Fruit fly (Drosophila melanogaster) whole organism, embryonic: ENCODE measurements around the gene CG42558.

ENCODE experiments used
- Antp ChIP-seq: fragments of 200-800 bp; sonication (Bioruptor generic); optimal IDR thresholded peaks from 3 replicates; lab custom pipeline; 2016; ENCODE audit warnings: missing biosample characterization, missing genetic modification characterization
- CG10274 ChIP-seq: fragments of 200-800 bp; sonication (Bioruptor generic); optimal IDR thresholded peaks from 3 replicates; lab custom pipeline; 2017; ENCODE audit warnings: missing biosample characterization, mild to moderate bottlenecking, missing genetic modification characterization
- CG11085 ChIP-seq: fragments of 200-800 bp; sonication (Bioruptor generic); IDR thresholded peaks from 2 replicates; pipeline ENCODE4 v1.3.6; 2022; ENCODE audit warnings: missing biosample characterization, missing genetic modification characterization
- CG11695 ChIP-seq: fragments of 200-800 bp; sonication (Bioruptor generic); IDR thresholded peaks from 3 replicates; pipeline ENCODE4 v1.3.6; 2022; ENCODE audit warnings: missing biosample characterization, missing genetic modification characterization
- CG1233 ChIP-seq: fragments of 200-800 bp; sonication (Bioruptor generic); optimal IDR thresholded peaks from 4 replicates; lab custom pipeline; 2018; ENCODE audit warnings: missing biosample characterization, mild to moderate bottlenecking, missing genetic modification characterization
- CG12942 ChIP-seq: fragments of 200-800 bp; sonication (Bioruptor generic); optimal IDR thresholded peaks from 3 replicates; lab custom pipeline; 2016; ENCODE audit warnings: missing biosample characterization, missing genetic modification characterization
- CG14860 ChIP-seq: fragments of 200-800 bp; sonication (Bioruptor generic); IDR thresholded peaks from 3 replicates; pipeline ENCODE4 v1.3.6; 2022; ENCODE audit warnings: missing biosample characterization, missing genetic modification characterization; ENCODE audit not compliant: partially characterized antibody
- CG14965 ChIP-seq: fragments of 200-800 bp; sonication (Bioruptor generic); optimal IDR thresholded peaks from 2 replicates; lab custom pipeline; 2016; ENCODE audit warnings: missing biosample characterization, missing genetic modification characterization, borderline replicate concordance
- CG15601 ChIP-seq: fragments of 200-800 bp; sonication (Bioruptor generic); optimal IDR thresholded peaks from 3 replicates; lab custom pipeline; 2019; ENCODE audit warnings: missing biosample characterization, mild to moderate bottlenecking, missing genetic modification characterization, moderate library complexity
- CG1602 ChIP-seq: fragments of 200-800 bp; sonication (Bioruptor generic); optimal IDR thresholded peaks from 3 replicates; lab custom pipeline; 2016; ENCODE audit warnings: missing biosample characterization, missing genetic modification characterization
- CG16813 ChIP-seq: fragments of 200-800 bp; sonication (Bioruptor generic); IDR thresholded peaks from 3 replicates; pipeline ENCODE4 v1.3.6; 2022; ENCODE audit warnings: missing biosample characterization, missing genetic modification characterization; ENCODE audit not compliant: partially characterized antibody
- CG17385 ChIP-seq: fragments of 200-800 bp; sonication (Bioruptor generic); optimal IDR thresholded peaks from 3 replicates; lab custom pipeline; 2018; ENCODE audit warnings: missing biosample characterization, mild to moderate bottlenecking, missing genetic modification characterization
- CG17802 ChIP-seq: fragments of 200-800 bp; sonication (Bioruptor generic); optimal IDR thresholded peaks from 2 replicates; lab custom pipeline; 2018; ENCODE audit warnings: missing biosample characterization, mild to moderate bottlenecking, missing genetic modification characterization, moderate library complexity
- CG18262 ChIP-seq: fragments of 200-800 bp; optimal IDR thresholded peaks from 3 replicates; lab custom pipeline; 2019; ENCODE audit warnings: missing biosample characterization, mild to moderate bottlenecking, missing genetic modification characterization, moderate library complexity
- CG2129 ChIP-seq: fragments of 200-800 bp; sonication (Bioruptor generic); IDR thresholded peaks from 2 replicates; pipeline ENCODE4 v1.3.6; 2022; ENCODE audit warnings: missing biosample characterization, missing genetic modification characterization; ENCODE audit not compliant: partially characterized antibody
- CG30403 ChIP-seq: fragments of 200-800 bp; sonication (Bioruptor generic); optimal IDR thresholded peaks from 3 replicates; lab custom pipeline; 2016; ENCODE audit warnings: missing biosample characterization, missing genetic modification characterization
- CG3163 ChIP-seq: fragments of 200-800 bp; sonication (Bioruptor generic); optimal IDR thresholded peaks from 3 replicates; lab custom pipeline; 2016; ENCODE audit warnings: missing biosample characterization, missing genetic modification characterization
- CG33213 ChIP-seq: fragments of 200-800 bp; sonication (Bioruptor generic); optimal IDR thresholded peaks from 3 replicates; lab custom pipeline; 2016; ENCODE audit warnings: missing biosample characterization, missing genetic modification characterization
- CG34224 ChIP-seq: fragments of 200-800 bp; sonication (Bioruptor generic); IDR thresholded peaks from 3 replicates; pipeline ENCODE4 v1.3.6; 2022; ENCODE audit warnings: missing biosample characterization, missing genetic modification characterization; ENCODE audit not compliant: partially characterized antibody
- CG4854 ChIP-seq: fragments of 200-800 bp; sonication (Bioruptor generic); optimal IDR thresholded peaks from 2 replicates; lab custom pipeline; 2016; ENCODE audit warnings: missing biosample characterization, missing genetic modification characterization, inconsistent platforms
- CG5245 ChIP-seq: fragments of 200-800 bp; sonication (Bioruptor generic); optimal IDR thresholded peaks from 3 replicates; lab custom pipeline; 2016; ENCODE audit warnings: missing biosample characterization, missing genetic modification characterization
- CG7745 ChIP-seq: fragments of 200-800 bp; sonication (Bioruptor generic); optimal IDR thresholded peaks from 2 replicates; lab custom pipeline; 2018; ENCODE audit warnings: missing biosample characterization, mild to moderate bottlenecking, missing genetic modification characterization, moderate library complexity
- CG9215 ChIP-seq: fragments of 200-800 bp; sonication (Bioruptor generic); IDR thresholded peaks from 2 replicates; pipeline ENCODE4 v1.3.6; 2022; ENCODE audit warnings: missing biosample characterization, missing genetic modification characterization
- E2f2 ChIP-seq: fragments of 200-800 bp; sonication (Bioruptor generic); IDR thresholded peaks from 2 replicates; pipeline ENCODE4 v1.3.6; 2022; ENCODE audit warnings: missing biosample characterization, missing genetic modification characterization
- Ets97D ChIP-seq: fragments of 200-800 bp; sonication (Bioruptor generic); optimal IDR thresholded peaks from 3 replicates; lab custom pipeline; 2016; ENCODE audit warnings: missing biosample characterization, missing genetic modification characterization
- Fer2 ChIP-seq: fragments of 200-800 bp; sonication (Bioruptor generic); optimal IDR thresholded peaks from 2 replicates; lab custom pipeline; 2018; ENCODE audit warnings: missing biosample characterization, mild to moderate bottlenecking, missing genetic modification characterization, moderate library complexity
- HLH3B ChIP-seq: fragments of 200-800 bp; sonication (Bioruptor generic); IDR thresholded peaks from 2 replicates; pipeline ENCODE4 v1.3.6; 2022; ENCODE audit warnings: missing biosample characterization, missing genetic modification characterization
- HLHmδ ChIP-seq: fragments of 200-800 bp; sonication (Bioruptor generic); optimal IDR thresholded peaks from 2 replicates; lab custom pipeline; 2018; ENCODE audit warnings: missing biosample characterization, mild to moderate bottlenecking, missing genetic modification characterization, moderate library complexity
- MESR4 ChIP-seq: fragments of 200-800 bp; sonication (Bioruptor generic); optimal IDR thresholded peaks from 2 replicates; lab custom pipeline; 2018; ENCODE audit warnings: missing biosample characterization, mild to moderate bottlenecking, missing genetic modification characterization, moderate library complexity
- Pdp1 ChIP-seq, 2 experiments: fragments of 200-800 bp; sonication (Bioruptor generic); optimal IDR thresholded peaks; 3 replicates each; lab custom pipeline; 2016; ENCODE audit warnings: missing biosample characterization in 2 of 2, missing genetic modification characterization in 2 of 2, mild to moderate bottlenecking in 1 of 2, moderate library complexity in 1 of 2
- Ssrp ChIP-seq: fragments of 200-800 bp; sonication (Bioruptor generic); optimal IDR thresholded peaks from 2 replicates; lab custom pipeline; 2018; ENCODE audit warnings: missing biosample characterization, mild to moderate bottlenecking, missing genetic modification characterization, moderate library complexity
- al ChIP-seq: fragments of 200-800 bp; sonication (Bioruptor generic); IDR thresholded peaks from 2 replicates; pipeline ENCODE4 v1.3.6; 2022; ENCODE audit warnings: missing biosample characterization, missing genetic modification characterization
- ap ChIP-seq: fragments of 200-800 bp; sonication (Bioruptor generic); IDR thresholded peaks from 2 replicates; pipeline ENCODE4 v1.3.6; 2022; ENCODE audit warnings: missing biosample characterization, missing genetic modification characterization
- bab2 ChIP-seq: fragments of 200-800 bp; sonication (Bioruptor generic); optimal IDR thresholded peaks from 2 replicates; lab custom pipeline; 2016; ENCODE audit warnings: missing biosample characterization, missing genetic modification characterization
- bigmax ChIP-seq: fragments of 200-800 bp; sonication (Bioruptor generic); optimal IDR thresholded peaks from 2 replicates; lab custom pipeline; 2018; ENCODE audit warnings: missing biosample characterization, mild to moderate bottlenecking, missing genetic modification characterization
- br ChIP-seq: fragments of >200 bp; optimal IDR thresholded peaks from 2 replicates; lab custom pipeline; 2017
- bsh ChIP-seq, 2 experiments: fragments of 200-800 bp; sonication (Bioruptor generic); optimal IDR thresholded peaks; 2 replicates each; lab custom pipeline; 2017 to 2018; ENCODE audit warnings: mild to moderate bottlenecking in 2 of 2, missing biosample characterization in 2 of 2, missing genetic modification characterization in 2 of 2, moderate library complexity in 1 of 2
- btn ChIP-seq: fragments of 200-800 bp; sonication (Bioruptor generic); optimal IDR thresholded peaks from 2 replicates; lab custom pipeline; 2016; ENCODE audit warnings: missing biosample characterization, missing genetic modification characterization
- caup ChIP-seq: fragments of 200-800 bp; sonication (Bioruptor generic); optimal IDR thresholded peaks from 3 replicates; lab custom pipeline; 2017; ENCODE audit warnings: missing biosample characterization, mild to moderate bottlenecking, missing genetic modification characterization, moderate library complexity; ENCODE audit not compliant: severe bottlenecking
- danr ChIP-seq: fragments of 200-800 bp; sonication (Bioruptor generic); IDR thresholded peaks from 2 replicates; pipeline ENCODE4 v1.3.6; 2022; ENCODE audit warnings: missing biosample characterization, missing genetic modification characterization
- en ChIP-seq: fragments of 200-800 bp; sonication (Bioruptor generic); optimal IDR thresholded peaks from 2 replicates; lab custom pipeline; 2016; ENCODE audit warnings: missing biosample characterization, missing genetic modification characterization
- fd96Cb ChIP-seq: fragments of 200-800 bp; sonication (Bioruptor generic); optimal IDR thresholded peaks from 2 replicates; lab custom pipeline; 2018; ENCODE audit warnings: missing biosample characterization, mild to moderate bottlenecking, missing genetic modification characterization, moderate library complexity
- pros ChIP-seq: fragments of 200-800 bp; sonication (Bioruptor generic); optimal IDR thresholded peaks from 3 replicates; lab custom pipeline; 2019; ENCODE audit warnings: missing biosample characterization, mild to moderate bottlenecking, missing genetic modification characterization, moderate library complexity
- seq ChIP-seq: fragments of 200-800 bp; sonication (Bioruptor generic); IDR thresholded peaks from 2 replicates; pipeline ENCODE4 v1.3.6; 2022; ENCODE audit warnings: missing biosample characterization, missing genetic modification characterization
- slou ChIP-seq: fragments of 200-800 bp; sonication (Bioruptor generic); optimal IDR thresholded peaks from 3 replicates; lab custom pipeline; 2016; ENCODE audit warnings: missing biosample characterization, missing genetic modification characterization
- sob ChIP-seq: fragments of 200-800 bp; sonication (Bioruptor generic); IDR thresholded peaks from 2 replicates; pipeline ENCODE4 v1.3.6; 2022; ENCODE audit warnings: missing biosample characterization, missing genetic modification characterization
- tio ChIP-seq: fragments of 200-800 bp; sonication (Bioruptor generic); optimal IDR thresholded peaks from 2 replicates; lab custom pipeline; 2017; ENCODE audit warnings: missing biosample characterization, missing genetic modification characterization, inconsistent platforms
- toy ChIP-seq: fragments of 200-800 bp; sonication (Bioruptor generic); IDR thresholded peaks from 2 replicates; pipeline ENCODE4 v1.3.6; 2022; ENCODE audit warnings: missing biosample characterization, missing genetic modification characterization
- unpg ChIP-seq: fragments of 200-800 bp; sonication (Bioruptor generic); optimal IDR thresholded peaks from 3 replicates; lab custom pipeline; 2018; ENCODE audit warnings: missing biosample characterization, mild to moderate bottlenecking, missing genetic modification characterization, moderate library complexity
- zfh1 ChIP-seq: fragments of 200-800 bp; sonication (Bioruptor generic); IDR thresholded peaks from 3 replicates; pipeline ENCODE4 v1.3.6; 2022; ENCODE audit warnings: missing biosample characterization, missing genetic modification characterization

CG42558 gene

DNA sequence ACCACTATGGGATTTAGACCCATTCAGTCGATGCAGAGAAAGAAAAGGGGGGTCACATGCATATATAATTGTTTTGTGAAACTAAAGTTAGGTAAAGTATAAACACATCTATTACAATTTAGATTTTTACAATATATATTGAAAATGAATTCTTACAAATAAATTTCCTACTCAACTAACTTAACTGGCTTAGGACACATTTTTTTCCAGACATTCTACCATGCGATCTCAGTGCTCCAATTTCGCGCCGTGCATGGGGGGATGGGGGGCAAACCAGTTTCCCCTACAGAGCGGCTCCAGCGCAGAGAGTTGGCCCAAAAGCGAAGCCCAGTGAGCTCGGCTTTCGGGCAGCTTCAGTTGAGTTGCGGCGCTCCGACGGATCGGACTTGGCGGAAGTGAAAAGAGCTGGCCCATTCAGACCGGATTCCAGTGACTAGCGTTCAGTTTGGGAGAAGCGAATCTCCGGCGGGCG is 50.0 kb downstream of the CG42558 start, which contains the start of gene CG7896 (continued):
- TF ChIP-seq Ssrp (tag; lab: Kevin White, UChicago) (peak; percentile 42), CG5245 (GFP tag; lab: Kevin White, UChicago) (peak; percentile 40), CG33213 (GFP tag; lab: Kevin White, UChicago) (no peak), CG4854 (no peak), CG1602 (GFP tag; lab: Kevin White, UChicago) (peak; percentile 63), danr (peak; percentile 73), CG30403 (GFP tag; lab: Kevin White, UChicago) (peak; percentile 77), CG12942 (GFP tag; lab: Kevin White, UChicago) (peak; percentile 38), CG14965 (GFP tag; lab: Kevin White, UChicago) (no peak), CG3163 (GFP tag; lab: Kevin White, UChicago) (no peak), CG15601 (peak; percentile 62), CG16813 (GFP tag; lab: Robert Waterston, UW) (no peak), CG14860 (GFP tag; lab: Robert Waterston, UW) (no peak), Ets97D (GFP tag; lab: Kevin White, UChicago) (no peak), pros (peak; percentile 7), en (GFP tag; lab: Kevin White, UChicago) (no peak), CG11695 (GFP tag; lab: Robert Waterston, UW) (peak; percentile 83), CG11085 (peak; percentile 49; the same call in 1 of the 2 replicates), sob (GFP tag; lab: Robert Waterston, UW) (peak; percentile 70), E2f2 (GFP tag; lab: Robert Waterston, UW) (peak; percentile 55; the same call in 1 of the 2 replicates), Pdp1 (GFP tag; optimal IDR thresholded peaks at IDR 0.05; lab: Kevin White, UChicago) (peak; percentile 15 to 17), CG1233 (GFP tag; lab: Kevin White, UChicago) (peak; percentile 13), CG7745 (tag; lab: Kevin White, UChicago) (no peak), caup (peak; percentile 67), Antp (GFP tag; lab: Kevin White, UChicago) (peak; percentile 2), toy (GFP tag; lab: Robert Waterston, UW) (peak; percentile 45; the same call in 1 of the 2 replicates), slou (GFP tag; lab: Kevin White, UChicago) (peak; percentile 62), zfh1 (peak; percentile 81), HLHmδ (GFP tag; lab: Kevin White, UChicago) (no peak), bsh (GFP tag; optimal IDR thresholded peaks at IDR 0.05; lab: Kevin White, UChicago) (peak; percentile 5 to 64), seq (peak; percentile 75), CG17385 (GFP tag; lab: Kevin White, UChicago) (peak; percentile 66), CG10274 (peak; percentile 8), bigmax (GFP tag; lab: Kevin White, UChicago) (no peak), unpg (GFP tag; lab: Kevin White, UChicago) (peak; percentile 58), ap (GFP tag; lab: Robert Waterston, UW) (no peak), CG34224 (GFP tag; lab: Robert Waterston, UW) (no peak), CG9215 (GFP tag; lab: Robert Waterston, UW) (peak; percentile 78), HLH3B (peak; percentile 76), Fer2 (tag; lab: Kevin White, UChicago) (peak; percentile 22), tio (GFP tag; lab: Kevin White, UChicago) (peak; percentile 57), bab2 (GFP tag; lab: Kevin White, UChicago) (peak; percentile 20), fd96Cb (tag; lab: Kevin White, UChicago) (peak; percentile 59), br (lab: Kevin White, UChicago) (no peak), CG17802 (no peak), MESR4 (GFP tag; lab: Kevin White, UChicago) (no peak), btn (no peak), al (peak; percentile 81), CG18262 (tag; lab: Kevin White, UChicago) (peak; percentile 82), CG2129 (GFP tag; lab: Robert Waterston, UW) (no peak)
